Worm (Caenorhabditis elegans): ENCODE measurements around the gene F28E10.1.

DNA sequence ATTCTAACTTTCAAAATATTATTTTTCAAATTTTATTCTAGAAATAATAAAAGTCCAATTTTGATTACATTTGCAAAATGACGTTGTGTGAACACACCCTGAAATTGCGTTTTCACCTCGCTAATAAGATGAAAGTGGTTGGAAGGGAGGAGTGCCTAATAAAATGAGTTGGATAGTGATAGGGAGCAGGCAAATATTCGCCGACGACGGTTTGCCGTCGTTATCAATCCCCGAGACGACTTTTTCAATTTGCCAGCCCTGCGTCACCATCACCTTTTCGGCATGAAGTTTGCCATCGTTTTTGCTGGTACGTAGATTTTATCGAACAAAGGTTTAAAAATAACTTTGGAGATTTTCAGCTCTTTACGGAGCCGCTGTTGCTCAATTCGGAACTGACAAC lies 37.0 kb downstream of the F28E10.1 start, which contains the start of gene nspg-10:
- TF ChIP-seq aly-2 (tag; optimal IDR thresholded peaks at IDR 0.05), result no peak
- no peak for TF ChIP-seq nhr-28 (tag; optimal IDR thresholded peaks at IDR 0.05)
- no peak for TF ChIP-seq pha-4 (tag; optimal IDR thresholded peaks at IDR 0.05)
- no peak for TF ChIP-seq nhr-77 (tag; optimal IDR thresholded peaks at IDR 0.05)
- TF ChIP-seq elt-3 (tag; optimal IDR thresholded peaks at IDR 0.05), result no peak
- TF ChIP-seq ama-1 (optimal IDR thresholded peaks at IDR 0.05), result no peak
- no peak for TF ChIP-seq unc-39 (tag; optimal IDR thresholded peaks at IDR 0.05)
- no peak for TF ChIP-seq fkh-10 (GFP tag; optimal IDR thresholded peaks at IDR 0.05)
